Worm (Caenorhabditis elegans) whole organism, young adult: Measurements from ENCODE around the gene C45G9.8.

Experiments used
- Y67H2A.10 ChIP-seq: fragments of 200-800 bp; sonication (Bioruptor generic); conservative IDR thresholded peaks from 2 replicates; pipeline ENCODE4 v1.3.6; 2022; ENCODE audit warnings: missing genetic modification reagents, missing genetic modification characterization, missing compliant biosample characterization
- Y79H2A.3 ChIP-seq: fragments of 200-800 bp; sonication (Bioruptor generic); conservative IDR thresholded peaks from 2 replicates; pipeline ENCODE4 v1.3.6; 2022; ENCODE audit warnings: missing genetic modification reagents, missing genetic modification characterization, missing compliant biosample characterization
- lin-35 ChIP-seq, 3 experiments: fragments of 150-350 bp in 2 of 3; sonication (generic microtip) in 1 of 3; optimal IDR thresholded peaks; 2 replicates each; lab custom pipeline; 2014 to 2018; ENCODE audit warnings: missing biosample characterization in 3 of 3, missing genetic modification characterization in 3 of 3, missing genetic modification reagents in 3 of 3
- nfya-1 ChIP-seq: sonication (generic microtip); optimal IDR thresholded peaks from 2 replicates; lab custom pipeline; 2017; ENCODE audit warnings: antibody characterized with exemption, missing compliant biosample characterization, missing genetic modification characterization, borderline replicate concordance; ENCODE audit not compliant: insufficient read depth

DNA sequence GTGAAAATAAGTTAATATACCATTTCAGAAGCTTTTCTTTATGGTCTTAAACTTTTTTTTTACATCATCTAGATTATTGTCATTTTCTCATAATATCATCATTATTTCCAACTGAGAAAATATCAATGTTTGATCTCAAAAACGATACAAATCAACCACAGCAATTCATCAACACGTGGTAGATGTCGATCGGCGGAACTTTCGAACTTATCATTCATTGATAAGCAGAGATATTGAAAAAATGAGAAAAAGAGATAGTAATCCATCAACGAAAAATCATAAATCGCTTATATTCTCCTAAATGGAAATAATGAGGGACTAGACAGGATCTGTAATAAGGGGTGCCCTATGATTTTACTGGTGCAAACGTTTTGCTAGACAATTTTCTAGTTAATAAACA is 43.3 kb upstream of the C45G9.8 start:
- no peak for TF ChIP-seq lin-35 (GFP tag; optimal IDR thresholded peaks at IDR 0.05; lab: Kevin White, UChicago)
- no peak for TF ChIP-seq nfya-1 (tag; lab: Kevin White, UChicago)
- no peak for TF ChIP-seq Y79H2A.3 (GFP tag; lab: Robert Waterston, UW)
- no peak for TF ChIP-seq Y67H2A.10 (GFP tag; lab: Robert Waterston, UW)
